Fruit fly (Drosophila melanogaster): ENCODE data around the gene Rhp.
"Not testable (repeated sequence)": the region's sequence is repeated elsewhere in the genome, so short reads cannot be mapped to it uniquely, and the experiment has no call there.

Gene Rhp

DNA sequence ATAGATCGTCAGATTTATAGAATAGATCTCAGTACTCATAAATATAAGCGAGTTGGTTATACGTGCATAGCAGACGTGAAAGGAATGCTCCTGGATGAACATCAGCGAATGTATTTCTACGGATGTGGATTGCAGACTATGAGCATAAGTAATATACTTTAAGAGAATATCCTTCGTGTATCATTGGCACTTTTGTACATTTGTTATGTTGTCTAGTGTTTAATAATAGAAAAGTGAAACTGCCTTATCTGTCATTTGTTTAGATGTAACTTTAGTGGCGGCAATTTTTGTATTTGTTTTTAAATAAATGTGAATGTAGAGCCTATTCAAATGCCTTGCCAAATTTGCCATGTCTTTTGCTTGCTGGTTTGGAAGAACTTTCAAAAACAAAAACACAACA lies 16.0 kb upstream of the Rhp start, which contains the start of gene CG43672:
Gene CG43672, plus strand, starts transcription at position 301 of the 400 bp plus-strand sequence.
- TF ChIP-seq noc (tag; optimal IDR thresholded peaks at IDR 0.05), result no peak

DNA sequence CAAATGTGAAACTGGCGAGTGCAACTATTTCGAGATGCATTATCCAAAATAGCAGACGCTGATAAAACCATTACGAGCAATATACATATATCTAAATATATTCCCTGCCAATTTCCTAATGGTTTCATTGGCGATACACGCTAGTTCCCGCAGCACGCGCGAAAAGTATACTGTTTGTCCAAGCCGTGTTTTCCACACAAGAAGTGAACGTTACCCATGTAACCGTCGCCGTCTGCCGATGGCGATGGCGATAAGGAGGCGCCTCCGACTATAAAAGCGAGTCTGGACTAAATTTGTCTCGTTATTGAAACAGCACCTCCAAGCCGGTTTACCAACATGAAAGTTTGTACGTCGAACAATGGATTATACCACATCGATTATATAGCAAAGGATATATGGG lies 9.9 kb upstream of the Rhp start, which contains the start of gene CG43673:
Gene CG43673, plus strand, starts transcription at position 301 of the 400 bp plus-strand sequence.
- TF ChIP-seq noc (tag; optimal IDR thresholded peaks at IDR 0.05), result no peak

DNA sequence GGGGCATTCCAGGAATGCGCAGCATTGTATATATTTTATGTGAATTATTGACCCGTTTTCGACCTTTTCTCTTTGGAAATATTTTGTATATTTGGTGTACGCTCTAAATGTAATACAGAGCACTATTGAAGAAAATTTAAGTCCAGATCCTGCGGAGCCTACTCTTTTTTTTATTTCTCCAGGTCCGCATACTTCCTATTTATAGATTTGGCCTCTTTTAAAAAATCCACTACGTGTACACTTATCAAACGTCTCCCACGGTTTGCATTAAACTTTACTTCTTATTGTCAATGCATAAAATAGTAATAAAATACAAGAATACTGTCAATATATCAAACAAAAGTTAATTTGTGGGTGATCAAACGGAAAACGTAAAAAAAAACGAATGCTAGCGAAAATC lies 5.1 kb upstream of the Rhp start, which contains the start of gene Efhc1.1:
Gene Efhc1.1, minus strand, starts transcription at position 101 of the 400 bp plus-strand sequence.
- TF ChIP-seq noc (tag; optimal IDR thresholded peaks at IDR 0.05), result no peak

DNA sequence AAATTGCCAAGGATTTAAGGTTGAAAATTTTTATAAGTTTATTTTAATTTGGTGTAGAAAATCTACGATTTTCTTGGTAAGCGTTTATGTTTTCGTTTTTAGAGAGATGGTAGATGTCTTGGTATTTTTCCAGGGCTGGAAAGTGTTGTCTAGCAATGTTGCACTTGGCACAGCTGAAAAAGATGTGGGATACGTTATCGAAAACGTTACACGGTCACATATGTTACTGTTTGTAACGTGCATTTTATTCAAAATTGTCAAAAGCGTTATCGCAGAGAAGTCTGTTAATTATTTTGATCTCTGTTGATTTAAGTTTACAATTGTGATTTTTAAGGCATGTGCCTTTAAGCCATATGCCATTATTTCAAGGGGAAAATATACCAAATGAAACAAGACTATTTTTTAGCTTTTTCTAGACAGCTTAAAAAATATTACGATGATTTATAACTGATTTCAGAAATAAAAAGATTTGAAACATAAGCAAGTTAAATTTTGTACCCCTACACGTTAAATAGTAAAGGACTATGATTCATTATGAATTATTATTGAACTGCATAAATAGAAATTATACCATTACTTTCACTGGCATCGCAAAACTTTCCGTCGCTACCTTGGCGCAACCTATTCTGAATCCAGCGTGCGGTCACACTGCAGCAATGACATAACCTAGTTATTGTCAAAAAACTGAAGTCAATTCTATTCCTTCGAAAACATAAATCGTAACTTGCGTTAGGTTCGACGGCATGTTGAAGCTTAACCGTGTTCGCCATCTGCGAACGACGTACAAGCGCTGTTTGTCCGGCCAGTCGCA lies 3.1 kb upstream of the Rhp start, which contains the start of the genes Paf-AHalpha and mRpS30:
Gene Paf-AHalpha, minus strand, starts transcription at position 155 of the 811 bp plus-strand sequence.
Gene mRpS30, plus strand, starts transcription at position 619 of the 811 bp plus-strand sequence.
- TF ChIP-seq noc (tag; optimal IDR thresholded peaks at IDR 0.05), result no peak

DNA sequence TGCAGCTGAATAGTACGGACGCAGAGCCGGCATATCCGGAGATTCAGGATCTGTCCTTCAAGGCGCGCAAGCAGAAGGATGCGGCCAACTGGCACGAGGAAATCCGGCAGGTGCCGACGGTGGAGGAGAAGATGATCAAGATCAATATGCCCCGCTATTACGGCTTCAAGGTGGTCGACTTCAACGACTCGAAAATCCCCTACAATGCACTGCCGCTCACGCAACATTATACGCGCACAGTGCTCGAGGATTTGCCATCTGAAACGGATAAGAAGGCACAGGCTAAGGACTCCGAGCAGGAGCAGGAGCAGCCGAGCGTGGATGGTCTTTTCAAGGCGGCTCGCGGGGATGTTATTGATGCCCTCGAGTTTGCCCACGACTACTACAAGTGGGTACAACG lies 2.5 kb upstream of the Rhp start:
- no peak for TF ChIP-seq noc (tag; optimal IDR thresholded peaks at IDR 0.05)

DNA sequence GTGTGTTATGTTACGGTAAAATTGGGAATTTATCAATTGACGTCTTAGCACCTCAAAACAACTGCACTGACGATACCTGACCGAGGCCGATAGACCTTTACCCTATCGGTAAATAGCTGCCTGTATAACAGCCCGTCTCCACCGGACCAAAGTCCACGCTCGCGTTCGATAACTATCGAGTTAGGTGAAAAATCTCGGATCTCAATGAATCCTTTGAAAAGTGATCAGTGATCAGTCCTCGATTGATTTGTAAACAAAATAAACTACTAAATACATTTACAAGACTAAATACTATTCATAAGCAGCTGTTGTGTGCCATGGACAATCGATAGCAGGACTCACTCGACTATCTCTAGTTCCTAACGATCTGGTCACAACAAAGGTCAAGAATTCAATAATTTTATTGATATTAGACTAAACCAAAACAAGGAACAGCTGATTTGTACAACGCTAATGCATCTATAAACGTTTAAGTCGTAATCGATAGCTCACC lies 7.3 kb downstream of the Rhp start, which contains the start of gene sordd1:
Gene sordd1, minus strand, starts transcription at position 78 of the 493 bp plus-strand sequence.
- TF ChIP-seq noc (tag; optimal IDR thresholded peaks at IDR 0.05), result not testable (repeated sequence)

DNA sequence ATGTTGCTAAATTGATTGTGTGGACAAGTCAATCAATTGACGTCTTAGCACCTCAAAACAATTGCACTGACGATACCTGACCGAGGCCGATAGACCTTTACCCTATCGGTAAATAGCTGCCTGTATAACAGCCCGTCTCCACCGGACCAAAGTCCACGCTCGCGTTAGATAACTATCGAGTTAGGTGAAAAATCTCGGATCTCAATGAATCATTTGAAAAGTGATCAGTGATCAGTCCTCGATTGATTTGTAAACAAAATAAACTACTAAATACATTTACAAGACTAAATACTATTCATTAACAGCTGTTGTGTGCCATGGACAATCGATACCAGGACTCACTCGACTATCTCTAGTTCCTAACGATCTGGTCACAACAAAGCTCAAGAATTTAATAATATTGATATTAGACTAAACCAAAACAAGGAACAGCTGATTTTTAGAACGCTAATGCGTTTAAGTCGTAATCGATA lies 10.4 kb downstream of the Rhp start, which contains the start of the genes sordd2 and CG15602:
Gene sordd2, minus strand, starts transcription at position 78 of the 473 bp plus-strand sequence.
Gene CG15602, plus strand, starts transcription at position 342 of the 473 bp plus-strand sequence.
- TF ChIP-seq noc (tag; optimal IDR thresholded peaks at IDR 0.05), result not testable (repeated sequence)

DNA sequence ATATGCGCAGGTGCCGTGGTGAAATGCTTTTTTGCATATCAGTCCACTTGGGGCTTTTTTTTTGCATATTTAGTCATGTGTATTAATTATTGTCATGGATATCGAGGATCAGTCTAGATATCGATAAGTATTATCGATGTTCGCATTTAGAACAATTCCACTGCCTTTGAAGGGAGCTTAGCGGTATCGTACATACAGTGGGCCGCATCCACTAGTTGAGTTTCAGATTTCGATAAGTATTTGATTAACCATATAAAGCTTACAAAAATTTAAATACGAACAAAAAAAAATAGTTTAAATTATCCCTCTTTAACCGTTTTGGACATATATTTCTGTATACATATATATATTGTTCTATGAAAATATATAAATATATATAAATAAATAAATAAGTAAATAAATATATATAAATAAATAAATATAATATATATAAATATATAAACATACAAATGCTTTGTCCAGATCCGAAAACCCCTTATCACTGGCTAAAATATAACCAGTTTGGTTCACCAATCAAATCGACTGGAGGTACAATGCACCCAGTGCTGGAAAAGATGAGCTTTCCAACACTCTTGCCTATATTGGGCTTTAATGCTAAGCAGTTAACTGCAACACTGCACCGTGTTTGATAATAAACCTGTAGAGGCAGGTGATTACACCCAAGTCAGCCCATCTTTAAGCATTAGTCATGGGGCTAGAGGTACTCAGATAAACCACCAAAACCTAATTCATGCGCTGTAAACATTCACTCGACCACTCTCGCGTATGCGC lies 14.4 kb downstream of the Rhp start:
- no peak for TF ChIP-seq noc (tag; optimal IDR thresholded peaks at IDR 0.05)

DNA sequence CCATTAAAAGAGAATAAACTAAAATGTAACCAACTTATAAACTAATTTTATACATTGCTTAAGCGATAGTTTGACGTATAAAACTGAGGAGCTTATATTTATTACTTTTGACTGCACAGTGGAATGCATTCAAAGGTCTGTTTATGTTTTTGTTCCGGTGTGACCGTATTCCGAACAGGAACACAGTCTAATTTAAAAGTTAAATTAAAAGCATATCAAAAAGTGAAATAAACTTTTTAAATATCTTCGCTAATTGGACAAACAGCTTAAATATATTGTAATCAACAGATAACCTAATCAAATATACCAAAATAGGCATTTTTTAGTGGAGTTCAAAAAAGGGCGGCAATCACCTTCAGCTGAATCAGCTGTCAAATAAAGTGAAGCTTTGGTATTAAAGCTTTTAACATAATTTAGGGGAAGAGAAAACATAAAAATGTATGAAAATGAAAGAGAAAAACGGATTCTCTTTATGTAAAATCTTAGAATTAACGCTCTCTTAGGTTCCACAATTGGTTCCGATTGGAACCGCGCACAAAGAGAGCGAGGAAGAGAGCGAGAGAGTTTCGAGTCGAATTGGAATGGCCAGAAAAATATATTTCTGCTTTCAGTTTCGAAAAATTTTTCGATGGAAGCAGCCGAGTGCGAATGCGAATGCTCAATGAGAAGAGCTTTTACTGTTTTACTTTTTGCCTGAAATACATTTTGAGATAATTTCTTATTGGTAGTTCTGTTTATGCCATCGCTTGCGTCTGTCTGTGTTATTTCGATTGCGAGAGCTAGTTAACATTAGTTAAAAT lies 15.3 kb downstream of the Rhp start, which contains the start of the genes PGRP-LE and sd:
Gene PGRP-LE, minus strand, starts transcription at position 117 of the 800 bp plus-strand sequence.
Gene sd, plus strand, starts transcription at position 607 of the 800 bp plus-strand sequence.
- no peak for TF ChIP-seq noc (tag; optimal IDR thresholded peaks at IDR 0.05)

DNA sequence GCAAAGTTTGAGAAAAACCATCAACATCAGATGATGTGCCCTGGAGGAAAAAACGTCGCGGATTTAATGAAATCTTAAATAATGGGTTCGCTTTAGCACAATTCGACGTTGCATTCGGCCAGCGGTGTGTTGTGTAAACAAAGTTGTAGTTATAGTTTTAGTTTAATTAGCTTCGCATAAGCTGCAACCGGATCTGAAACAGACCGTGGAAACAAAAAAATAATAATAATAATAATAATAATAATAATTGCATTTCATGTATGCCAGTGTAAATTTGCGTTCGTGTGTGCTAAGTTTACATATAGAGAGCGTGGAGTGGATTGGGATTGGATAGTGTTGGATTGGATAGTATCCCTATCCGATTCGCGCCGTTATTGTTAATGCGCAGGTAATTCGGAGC lies 16.1 kb downstream of the Rhp start:
- no peak for TF ChIP-seq noc (tag; optimal IDR thresholded peaks at IDR 0.05)

DNA sequence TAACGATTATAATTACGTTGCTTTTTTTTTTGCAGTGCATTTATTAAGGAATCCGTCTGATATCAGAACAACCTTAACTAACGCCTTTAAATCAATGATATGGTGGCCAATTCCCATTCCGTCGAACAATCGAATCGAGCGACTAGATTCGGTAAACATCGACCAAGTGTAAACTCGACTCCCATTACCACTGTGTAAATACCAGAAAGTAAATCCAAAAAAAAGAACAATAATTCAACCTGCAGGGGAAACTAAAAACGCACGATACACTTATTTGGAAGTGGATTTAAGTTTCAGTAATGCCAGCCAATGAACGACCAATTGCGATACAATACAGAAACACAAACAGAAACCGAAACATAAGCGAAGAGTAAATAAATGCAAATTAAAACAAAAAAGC lies 16.8 kb downstream of the Rhp start:
- TF ChIP-seq noc (tag; optimal IDR thresholded peaks at IDR 0.05), result no peak

DNA sequence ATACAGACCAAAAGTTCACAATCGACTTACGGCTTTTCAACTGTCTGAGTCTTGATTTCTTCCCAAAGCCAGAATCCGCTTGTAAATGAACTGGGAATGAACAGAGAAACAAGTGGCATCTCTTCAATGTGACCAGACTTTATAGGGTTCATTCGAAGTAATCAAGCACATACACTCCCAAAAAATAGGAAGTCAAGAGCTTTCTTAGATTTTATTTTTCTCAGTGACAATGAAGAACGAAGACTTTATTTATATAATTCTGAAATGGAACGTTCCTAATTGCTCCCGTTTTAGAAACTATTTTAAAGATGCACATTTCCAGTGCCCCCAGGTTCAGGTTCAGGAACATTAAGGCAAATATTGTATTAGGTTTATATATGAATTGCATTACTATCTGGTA lies 19.2 kb downstream of the Rhp start:
- TF ChIP-seq noc (tag; optimal IDR thresholded peaks at IDR 0.05), result no peak

DNA sequence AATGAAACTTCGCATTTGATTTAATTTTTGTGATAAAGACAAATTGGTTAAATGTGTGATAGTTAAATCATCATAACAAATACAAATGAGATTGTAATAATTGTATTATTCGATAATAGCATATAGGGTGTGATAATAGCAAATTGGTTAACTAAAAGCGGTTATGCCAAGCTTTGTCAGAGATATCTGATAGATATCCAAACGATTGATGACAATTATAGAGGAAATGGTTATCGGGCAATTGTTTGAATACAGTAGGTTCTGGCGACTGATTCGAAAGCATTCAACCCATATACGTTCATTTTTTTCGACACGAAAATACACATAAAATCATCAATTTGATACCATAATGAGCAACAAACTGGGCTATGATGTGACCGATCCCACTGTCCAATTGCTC lies 20.6 kb downstream of the Rhp start, which contains the start of gene CG8509:
Gene CG8509, plus strand, starts transcription at position 301 of the 400 bp plus-strand sequence.
- TF ChIP-seq noc (tag; optimal IDR thresholded peaks at IDR 0.05), result no peak

All from whole organism, larva.